Fruit fly (Drosophila melanogaster): ENCODE data around the gene Csl4.

Csl4 gene

DNA sequence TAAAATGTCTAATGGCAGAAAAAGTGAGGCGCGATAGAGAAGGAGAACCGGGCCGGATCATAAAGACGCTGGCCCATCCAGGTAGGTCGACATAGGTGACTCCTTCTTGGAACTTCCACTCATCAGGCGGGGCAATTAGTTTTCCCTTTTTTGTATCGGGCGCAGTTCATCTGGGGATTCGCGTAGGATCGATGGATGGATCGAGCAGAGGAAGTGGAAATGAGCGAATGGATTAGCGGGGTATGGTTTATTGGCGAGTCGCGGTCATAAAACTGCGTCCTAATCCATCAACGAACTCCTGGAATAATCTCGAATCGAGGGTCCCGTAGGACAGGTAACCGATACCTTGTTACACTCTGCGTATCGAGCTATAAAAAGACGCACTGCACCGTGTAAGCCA lies 48.3 kb downstream of the Csl4 start, which contains the start of gene CG43725:
Gene CG43725, plus strand, starts transcription at position 400 of the 400 bp plus-strand sequence.
- TF ChIP-seq EcR (GFP tag; optimal IDR thresholded peaks at IDR 0.05) (no peak), usp (GFP tag; optimal IDR thresholded peaks at IDR 0.05) (no peak), Dll (optimal IDR thresholded peaks at IDR 0.05) (no peak), pan (optimal IDR thresholded peaks at IDR 0.05) (no peak), CG8478 (optimal IDR thresholded peaks at IDR 0.05) (no peak), psq (optimal IDR thresholded peaks at IDR 0.05) (no peak)

- TF ChIP-seq usp (GFP tag; optimal IDR thresholded peaks at IDR 0.05) (no peak), Dll (optimal IDR thresholded peaks at IDR 0.05) (no peak), EcR (GFP tag; optimal IDR thresholded peaks at IDR 0.05) (no peak), psq (optimal IDR thresholded peaks at IDR 0.05) (no peak), pan (optimal IDR thresholded peaks at IDR 0.05) (no peak), CG8478 (optimal IDR thresholded peaks at IDR 0.05) (no peak)
These were observed 49.4 kb downstream of the Csl4 start for dm6 chr2L:11073947-11074346.

dm6 chr2L:11072880-11073279 lies 50.5 kb downstream of the Csl4 start:
- TF ChIP-seq EcR (GFP tag; optimal IDR thresholded peaks at IDR 0.05) (no peak), CG8478 (optimal IDR thresholded peaks at IDR 0.05) (no peak), psq (optimal IDR thresholded peaks at IDR 0.05) (no peak), Dll (optimal IDR thresholded peaks at IDR 0.05) (no peak), usp (GFP tag; optimal IDR thresholded peaks at IDR 0.05) (no peak), pan (optimal IDR thresholded peaks at IDR 0.05) (no peak)
